Worm (Caenorhabditis elegans) whole organism, young adult: ENCODE results near the gene srw-123.

Experiments
- F57C9.4 ChIP-seq: sonication (generic microtip); optimal IDR thresholded peaks from 2 replicates; lab custom pipeline; 2017; ENCODE audit warnings: mild to moderate bottlenecking, missing genetic modification characterization, missing compliant biosample characterization
- ZK185.1 ChIP-seq: sonication (generic microtip); optimal IDR thresholded peaks from 2 replicates; lab custom pipeline; 2016; ENCODE audit warnings: mild to moderate bottlenecking, missing genetic modification characterization, missing compliant biosample characterization; ENCODE audit not compliant: poor library complexity, severe bottlenecking
- akir-1 ChIP-seq: fragments of 200-800 bp; sonication (Bioruptor generic); optimal IDR thresholded peaks from 2 replicates; lab custom pipeline; 2018; ENCODE audit warnings: mild to moderate bottlenecking, missing genetic modification characterization, moderate library complexity, missing compliant biosample characterization
- bed-1 ChIP-seq: fragments of 200-800 bp; sonication (Bioruptor generic); IDR thresholded peaks from 2 replicates; pipeline ENCODE4 v1.3.6; 2022; ENCODE audit warnings: missing genetic modification reagents, missing genetic modification characterization, missing compliant biosample characterization
- egl-44 ChIP-seq: fragments of 200-800 bp; sonication (Bioruptor generic); IDR thresholded peaks from 2 replicates; pipeline ENCODE4 v1.3.6; 2022; ENCODE audit warnings: missing genetic modification reagents, missing genetic modification characterization, missing compliant biosample characterization
- hmg-1.2 ChIP-seq: fragments of 200-800 bp; sonication (Bioruptor generic); IDR thresholded peaks from 2 replicates; pipeline ENCODE4 v1.3.6; 2022; ENCODE audit warnings: missing genetic modification reagents, missing genetic modification characterization, missing compliant biosample characterization
- madf-10 ChIP-seq: sonication (generic microtip); optimal IDR thresholded peaks from 2 replicates; lab custom pipeline; 2016; ENCODE audit warnings: mild to moderate bottlenecking, missing genetic modification characterization, missing compliant biosample characterization
- tbx-9 ChIP-seq: sonication (generic microtip); optimal IDR thresholded peaks from 2 replicates; lab custom pipeline; 2016; ENCODE audit warnings: borderline replicate concordance, missing genetic modification characterization, inconsistent platforms, missing compliant biosample characterization

ce11 chrV:2992060-2992459, 16.9 kb upstream of the srw-123 start:
- no peak for TF ChIP-seq madf-10 (tag; lab: Kevin White, UChicago)
- TF ChIP-seq akir-1 (GFP tag; lab: Kevin White, UChicago), result no peak
- TF ChIP-seq F57C9.4 (tag; lab: Kevin White, UChicago), result no peak
- TF ChIP-seq bed-1 (GFP tag; lab: Robert Waterston, UW), result no peak
- no peak for TF ChIP-seq tbx-9 (tag; lab: Kevin White, UChicago)
- TF ChIP-seq ZK185.1 (tag; lab: Kevin White, UChicago), result no peak
- no peak for TF ChIP-seq egl-44
- no peak for TF ChIP-seq hmg-1.2
